Fruit fly (Drosophila melanogaster) whole organism, embryonic: ENCODE data around the gene nanos.

Experiments
- Atf3 ChIP-seq: fragments of 200-800 bp; sonication (Bioruptor generic); optimal IDR thresholded peaks from 3 replicates; lab custom pipeline; 2016; ENCODE audit warnings: missing biosample characterization, missing genetic modification characterization
- CG10462 ChIP-seq: fragments of 200-800 bp; sonication (Bioruptor generic); optimal IDR thresholded peaks from 2 replicates; lab custom pipeline; 2016; ENCODE audit warnings: missing biosample characterization, missing genetic modification characterization
- CG11695 ChIP-seq: fragments of 200-800 bp; sonication (Bioruptor generic); IDR thresholded peaks from 3 replicates; pipeline ENCODE4 v1.3.6; 2022; ENCODE audit warnings: missing biosample characterization, missing genetic modification characterization
- CG12071 ChIP-seq: fragments of 200-800 bp; sonication (Bioruptor generic); optimal IDR thresholded peaks from 3 replicates; lab custom pipeline; 2018; ENCODE audit warnings: missing biosample characterization, mild to moderate bottlenecking, missing genetic modification characterization
- CG12769 ChIP-seq: fragments of 200-800 bp; sonication (Bioruptor generic); optimal IDR thresholded peaks from 2 replicates; lab custom pipeline; 2019; ENCODE audit warnings: missing biosample characterization, mild to moderate bottlenecking, missing genetic modification characterization, moderate library complexity
- CG13424 ChIP-seq: fragments of 200-800 bp; sonication (Bioruptor generic); optimal IDR thresholded peaks from 2 replicates; lab custom pipeline; 2019; ENCODE audit warnings: missing biosample characterization, mild to moderate bottlenecking, missing genetic modification characterization, moderate library complexity
- CG1602 ChIP-seq: fragments of 200-800 bp; sonication (Bioruptor generic); optimal IDR thresholded peaks from 3 replicates; lab custom pipeline; 2016; ENCODE audit warnings: missing biosample characterization, missing genetic modification characterization
- CG16815 ChIP-seq: fragments of 200-800 bp; sonication (Bioruptor generic); optimal IDR thresholded peaks from 3 replicates; lab custom pipeline; 2017; ENCODE audit warnings: missing biosample characterization, mild to moderate bottlenecking, missing genetic modification characterization
- CG1792 ChIP-seq: fragments of 200-800 bp; sonication (Bioruptor generic); optimal IDR thresholded peaks from 2 replicates; lab custom pipeline; 2016; ENCODE audit warnings: missing biosample characterization, missing genetic modification characterization
- CG18764 ChIP-seq: fragments of 200-800 bp; sonication (Bioruptor generic); optimal IDR thresholded peaks from 3 replicates; lab custom pipeline; 2016; ENCODE audit warnings: missing biosample characterization, missing genetic modification characterization
- CG2116 ChIP-seq: fragments of 200-800 bp; sonication (Bioruptor generic); optimal IDR thresholded peaks from 3 replicates; lab custom pipeline; 2018; ENCODE audit warnings: missing biosample characterization, mild to moderate bottlenecking, missing genetic modification characterization
- CG32532 ChIP-seq: fragments of 200-800 bp; sonication (Bioruptor generic); IDR thresholded peaks from 2 replicates; pipeline ENCODE4 v1.3.6; 2022; ENCODE audit warnings: missing biosample characterization, missing genetic modification characterization
- CG32772 ChIP-seq: fragments of 200-800 bp; sonication (Bioruptor generic); IDR thresholded peaks from 2 replicates; pipeline ENCODE4 v1.3.6; 2022; ENCODE audit warnings: missing biosample characterization, missing genetic modification characterization
- CG33557 ChIP-seq: fragments of 200-800 bp; sonication (Bioruptor generic); optimal IDR thresholded peaks from 2 replicates; lab custom pipeline; 2019; ENCODE audit warnings: missing biosample characterization, mild to moderate bottlenecking, missing genetic modification characterization, moderate library complexity
- CG3407 ChIP-seq: fragments of 200-800 bp; sonication (Bioruptor generic); optimal IDR thresholded peaks from 2 replicates; lab custom pipeline; 2018; ENCODE audit warnings: missing biosample characterization, mild to moderate bottlenecking, missing genetic modification characterization
- CG34422 ChIP-seq: fragments of 200-800 bp; sonication (Bioruptor generic); IDR thresholded peaks from 3 replicates; pipeline ENCODE4 v1.3.6; 2022; ENCODE audit warnings: missing biosample characterization, missing genetic modification characterization
- CG3838 ChIP-seq: fragments of 200-800 bp; sonication (Bioruptor generic); optimal IDR thresholded peaks from 3 replicates; lab custom pipeline; 2016; ENCODE audit warnings: missing biosample characterization, missing genetic modification characterization
- CG7271 ChIP-seq: fragments of 200-800 bp; sonication (Bioruptor generic); optimal IDR thresholded peaks from 2 replicates; lab custom pipeline; 2018; ENCODE audit warnings: missing biosample characterization, mild to moderate bottlenecking, missing genetic modification characterization, moderate library complexity
- CG7372 ChIP-seq: fragments of 200-800 bp; sonication (Bioruptor generic); IDR thresholded peaks from 2 replicates; pipeline ENCODE4 v1.3.6; 2022; ENCODE audit warnings: missing biosample characterization, missing genetic modification characterization
- CG8359 ChIP-seq: fragments of 200-800 bp; sonication (Bioruptor generic); optimal IDR thresholded peaks from 2 replicates; lab custom pipeline; 2017; ENCODE audit warnings: missing biosample characterization, mild to moderate bottlenecking, missing genetic modification characterization, borderline replicate concordance
- CG9437 ChIP-seq: fragments of 200-800 bp; sonication (Bioruptor generic); optimal IDR thresholded peaks from 2 replicates; lab custom pipeline; 2018; ENCODE audit warnings: missing biosample characterization, mild to moderate bottlenecking, missing genetic modification characterization
- D ChIP-seq, 2 experiments: fragments of 200-800 bp in 1 of 2; fragments of >200 bp in 1 of 2; sonication (Bioruptor generic) in 1 of 2; optimal IDR thresholded peaks; 2 replicates in 1 of 2; 3 replicates in 1 of 2; lab custom pipeline; 2017; ENCODE audit warnings: mild to moderate bottlenecking in 1 of 2, missing biosample characterization in 1 of 2, missing genetic modification characterization in 1 of 2, missing genetic modification reagents in 1 of 2
- Dek ChIP-seq: fragments of 200-800 bp; sonication (Bioruptor generic); optimal IDR thresholded peaks from 3 replicates; lab custom pipeline; 2019; ENCODE audit warnings: missing biosample characterization, mild to moderate bottlenecking, missing genetic modification characterization, moderate library complexity
- Elba2 ChIP-seq: fragments of 200-800 bp; sonication (Bioruptor generic); optimal IDR thresholded peaks from 3 replicates; lab custom pipeline; 2016; ENCODE audit warnings: missing biosample characterization, missing genetic modification characterization
- HLHmδ ChIP-seq: fragments of 200-800 bp; sonication (Bioruptor generic); optimal IDR thresholded peaks from 2 replicates; lab custom pipeline; 2018; ENCODE audit warnings: missing biosample characterization, mild to moderate bottlenecking, missing genetic modification characterization, moderate library complexity
- Hr51 ChIP-seq, 2 experiments: fragments of 200-800 bp; sonication (Bioruptor generic); optimal IDR thresholded peaks; 2 replicates in 1 of 2; 3 replicates in 1 of 2; lab custom pipeline; 2016 to 2018; ENCODE audit warnings: missing biosample characterization in 2 of 2, missing genetic modification characterization in 2 of 2, mild to moderate bottlenecking in 1 of 2, moderate library complexity in 1 of 2
- Hsf ChIP-seq: fragments of 200-800 bp; sonication (Bioruptor generic); optimal IDR thresholded peaks from 3 replicates; lab custom pipeline; 2016; ENCODE audit warnings: missing biosample characterization, missing genetic modification characterization
- Opbp ChIP-seq: fragments of 200-800 bp; sonication (Bioruptor generic); IDR thresholded peaks from 3 replicates; pipeline ENCODE4 v1.3.6; 2022; ENCODE audit warnings: missing biosample characterization, missing genetic modification characterization; ENCODE audit not compliant: partially characterized antibody
- Sin3A ChIP-seq: fragments of >200 bp; optimal IDR thresholded peaks from 2 replicates; lab custom pipeline; 2018
- Stat92E ChIP-seq, 3 experiments: fragments of >200 bp in 2 of 3; fragments of 200-800 bp in 1 of 3; sonication (Bioruptor generic) in 1 of 3; optimal IDR thresholded peaks; 2 replicates each; lab custom pipeline; 2017 to 2019; ENCODE audit warnings: missing biosample characterization in 3 of 3, missing genetic modification characterization in 3 of 3, mild to moderate bottlenecking in 1 of 3, moderate library complexity in 1 of 3
- ac ChIP-seq: fragments of 200-800 bp; sonication (Bioruptor generic); optimal IDR thresholded peaks from 3 replicates; lab custom pipeline; 2017; ENCODE audit warnings: missing biosample characterization, mild to moderate bottlenecking, missing genetic modification characterization
- bbx ChIP-seq: fragments of 200-800 bp; sonication (Bioruptor generic); IDR thresholded peaks from 2 replicates; pipeline ENCODE4 v1.3.6; 2022; ENCODE audit warnings: missing biosample characterization, missing genetic modification characterization; ENCODE audit not compliant: partially characterized antibody
- bsh ChIP-seq, 2 experiments: fragments of 200-800 bp; sonication (Bioruptor generic); optimal IDR thresholded peaks; 2 replicates each; lab custom pipeline; 2017 to 2018; ENCODE audit warnings: mild to moderate bottlenecking in 2 of 2, missing biosample characterization in 2 of 2, missing genetic modification characterization in 2 of 2, moderate library complexity in 1 of 2
- fru ChIP-seq: fragments of >200 bp; optimal IDR thresholded peaks from 2 replicates; lab custom pipeline; 2017
- gfzf ChIP-seq: fragments of 200-800 bp; sonication (Bioruptor generic); optimal IDR thresholded peaks from 2 replicates; lab custom pipeline; 2016; ENCODE audit warnings: missing biosample characterization, mild to moderate bottlenecking, missing genetic modification characterization, moderate library complexity
- hbn ChIP-seq: fragments of 200-800 bp; sonication (Bioruptor generic); IDR thresholded peaks from 2 replicates; pipeline ENCODE4 v1.3.6; 2022; ENCODE audit warnings: missing biosample characterization, missing genetic modification characterization; ENCODE audit not compliant: partially characterized antibody
- her ChIP-seq: fragments of 200-800 bp; sonication (Bioruptor generic); optimal IDR thresholded peaks from 2 replicates; lab custom pipeline; 2016; ENCODE audit warnings: missing biosample characterization, missing genetic modification characterization
- inv ChIP-seq: fragments of 200-800 bp; sonication (Bioruptor generic); IDR thresholded peaks from 2 replicates; pipeline ENCODE4 v1.3.6; 2022; ENCODE audit warnings: missing biosample characterization, missing genetic modification characterization; ENCODE audit not compliant: partially characterized antibody
- klu ChIP-seq: fragments of 200-800 bp; sonication (Bioruptor generic); IDR thresholded peaks from 2 replicates; pipeline ENCODE4 v1.3.6; 2022; ENCODE audit warnings: missing biosample characterization, missing genetic modification characterization
- luna ChIP-seq: fragments of 200-800 bp; sonication (Bioruptor generic); optimal IDR thresholded peaks from 2 replicates; lab custom pipeline; 2016; ENCODE audit warnings: missing biosample characterization, missing genetic modification characterization
- p53 ChIP-seq: fragments of 200-800 bp; sonication (Bioruptor generic); optimal IDR thresholded peaks from 2 replicates; lab custom pipeline; 2016; ENCODE audit warnings: missing biosample characterization, missing genetic modification characterization
- pzg ChIP-seq: fragments of 200-800 bp; sonication (Bioruptor generic); optimal IDR thresholded peaks from 3 replicates; lab custom pipeline; 2018; ENCODE audit warnings: missing biosample characterization, mild to moderate bottlenecking, missing genetic modification characterization, moderate library complexity
- rib ChIP-seq: fragments of 200-800 bp; sonication (Bioruptor generic); IDR thresholded peaks from 2 replicates; pipeline ENCODE4 v1.3.6; 2022; ENCODE audit warnings: missing biosample characterization, missing genetic modification characterization
- sd ChIP-seq: fragments of 200-800 bp; sonication (Bioruptor generic); optimal IDR thresholded peaks from 3 replicates; lab custom pipeline; 2018; ENCODE audit warnings: missing biosample characterization, mild to moderate bottlenecking, missing genetic modification characterization, moderate library complexity
- seq ChIP-seq: fragments of 200-800 bp; sonication (Bioruptor generic); IDR thresholded peaks from 2 replicates; pipeline ENCODE4 v1.3.6; 2022; ENCODE audit warnings: missing biosample characterization, missing genetic modification characterization
- stwl ChIP-seq: fragments of 200-800 bp; sonication (Bioruptor generic); optimal IDR thresholded peaks from 3 replicates; lab custom pipeline; 2018; ENCODE audit warnings: missing biosample characterization, mild to moderate bottlenecking, missing genetic modification characterization, moderate library complexity
- tx ChIP-seq: fragments of 200-800 bp; sonication (Bioruptor generic); optimal IDR thresholded peaks from 2 replicates; lab custom pipeline; 2016; ENCODE audit warnings: missing biosample characterization, missing genetic modification characterization
- z ChIP-seq: fragments of 200-800 bp; sonication (Bioruptor generic); IDR thresholded peaks from 3 replicates; pipeline ENCODE4 v1.3.6; 2022; ENCODE audit warnings: missing biosample characterization, missing genetic modification characterization

nanos gene

dm6 chr3R:19156670-19157402 lies at the start of gene nanos (continued):
- peak; percentile 84 for TF ChIP-seq CG34422
- peak; percentile 27 to 82 for TF ChIP-seq Hr51 (GFP tag; optimal IDR thresholded peaks at IDR 0.05; lab: Kevin White, UChicago)
- TF ChIP-seq pzg (GFP tag; lab: Kevin White, UChicago): peak; percentile 99
- no peak for TF ChIP-seq D (optimal IDR thresholded peaks at IDR 0.05; lab: Kevin White, UChicago)
- TF ChIP-seq D (GFP tag; optimal IDR thresholded peaks at IDR 0.05; lab: Kevin White, UChicago): peak; percentile 3
- peak; percentile 99 for TF ChIP-seq inv (GFP tag; lab: Robert Waterston, UW)
- no peak for TF ChIP-seq z (GFP tag; lab: Robert Waterston, UW)
- TF ChIP-seq CG32532 (GFP tag; lab: Robert Waterston, UW): peak; percentile 78
- TF ChIP-seq CG12769 (tag; lab: Kevin White, UChicago): peak; percentile 57
- TF ChIP-seq stwl: peak; percentile 61
- peak; percentile 41 for TF ChIP-seq gfzf
- no peak for TF ChIP-seq ac (GFP tag; lab: Kevin White, UChicago)
- peak; percentile 99 for TF ChIP-seq hbn (GFP tag; lab: Robert Waterston, UW)
- no peak for TF ChIP-seq seq (GFP tag; lab: Robert Waterston, UW)
- TF ChIP-seq CG33557 (GFP tag; lab: Kevin White, UChicago): peak; percentile 22
- peak; percentile 51 for TF ChIP-seq p53 (GFP tag; lab: Kevin White, UChicago)
- peak; percentile 47 for TF ChIP-seq CG13424 (tag; lab: Kevin White, UChicago)
- TF ChIP-seq Dek (tag; lab: Kevin White, UChicago): peak; percentile 61
- TF ChIP-seq CG3407 (GFP tag; lab: Kevin White, UChicago): no peak
- peak; percentile 11 for TF ChIP-seq CG1792
- no peak for TF ChIP-seq Elba2 (GFP tag; lab: Kevin White, UChicago)
- no peak for TF ChIP-seq CG11695
- TF ChIP-seq Sin3A (lab: Kevin White, UChicago): peak; percentile 76
- TF ChIP-seq Hsf (GFP tag; lab: Kevin White, UChicago): peak; percentile 54
- TF ChIP-seq sd (tag; lab: Kevin White, UChicago): peak; percentile 43
- TF ChIP-seq fru: no peak
- peak; percentile 37 for TF ChIP-seq klu (GFP tag; lab: Robert Waterston, UW)
- TF ChIP-seq CG1602: peak; percentile 54
- peak; percentile 99 for TF ChIP-seq bbx
- peak; percentile 83 for TF ChIP-seq her (GFP tag; lab: Kevin White, UChicago)
- peak; percentile 29 for TF ChIP-seq HLHmδ
- TF ChIP-seq CG2116 (GFP tag; lab: Kevin White, UChicago): peak; percentile 88
- TF ChIP-seq CG32772 (GFP tag; lab: Robert Waterston, UW): no peak
- TF ChIP-seq CG9437 (GFP tag; lab: Kevin White, UChicago): peak; percentile 16
- TF ChIP-seq CG3838: no peak
- TF ChIP-seq CG18764 (GFP tag; lab: Kevin White, UChicago): peak; percentile 23
- TF ChIP-seq rib (GFP tag; lab: Robert Waterston, UW): 0 out of 2 replicates have a peak, but pooled peaks have one; percentile 53
- peak in 1 of 2 experiments; percentile 2 for TF ChIP-seq bsh (GFP tag; optimal IDR thresholded peaks at IDR 0.05; lab: Kevin White, UChicago)
- TF ChIP-seq Atf3 (GFP tag; lab: Kevin White, UChicago): peak; percentile 7
- TF ChIP-seq CG7271 (tag; lab: Kevin White, UChicago): no peak
- peak; percentile 55 for TF ChIP-seq luna (GFP tag; lab: Kevin White, UChicago)
- no peak for TF ChIP-seq Stat92E (GFP tag; optimal IDR thresholded peaks at IDR 0.05; lab: Kevin White, UChicago)
- peak; percentile 38; the same call in 1 of the 2 replicates for TF ChIP-seq CG7372 (GFP tag; lab: Robert Waterston, UW)
- peak; percentile 19 for TF ChIP-seq CG10462
- TF ChIP-seq Opbp: peak; percentile 99
- TF ChIP-seq CG16815: peak; percentile 36
- TF ChIP-seq CG8359: no peak
- TF ChIP-seq CG12071 (GFP tag; lab: Kevin White, UChicago): no peak
- peak; percentile 55 for TF ChIP-seq tx (GFP tag; lab: Kevin White, UChicago)
